Worm (Caenorhabditis elegans): ENCODE measurements around the gene F48G7.9.

ce11 chrV:600231-600630 is 28.2 kb downstream of the F48G7.9 start, which contains the start of gene nhr-251:
- TF ChIP-seq ZK546.5 (tag; optimal IDR thresholded peaks at IDR 0.05) (no peak), nhr-77 (tag; optimal IDR thresholded peaks at IDR 0.05) (no peak), lsy-2 (tag; optimal IDR thresholded peaks at IDR 0.05) (no peak), nhr-10 (tag; optimal IDR thresholded peaks at IDR 0.05) (no peak), nhr-237 (tag; optimal IDR thresholded peaks at IDR 0.05) (no peak), nhr-6 (tag; optimal IDR thresholded peaks at IDR 0.05) (no peak), nhr-129 (tag; optimal IDR thresholded peaks at IDR 0.05) (no peak)

Data from whole organism, L2 larva.